Worm (Caenorhabditis elegans) whole organism, early embryonic: ENCODE results near the gene fipr-4.

Source experiments
- B0310.2 ChIP-seq: sonication (generic microtip); optimal IDR thresholded peaks from 2 replicates; lab custom pipeline; 2016; ENCODE audit warnings: mild to moderate bottlenecking, missing genetic modification characterization, missing compliant biosample characterization
- F13C5.2 ChIP-seq: sonication (generic microtip); optimal IDR thresholded peaks from 2 replicates; lab custom pipeline; 2017; ENCODE audit warnings: mild to moderate bottlenecking, missing genetic modification characterization, inconsistent platforms, missing compliant biosample characterization
- aly-1 ChIP-seq: sonication (generic microtip); optimal IDR thresholded peaks from 2 replicates; lab custom pipeline; 2016; ENCODE audit warnings: missing genetic modification characterization, missing compliant biosample characterization
- ama-1 ChIP-seq: fragments of 150-350 bp; optimal IDR thresholded peaks from 2 replicates; lab custom pipeline; 2014
- ceh-13 ChIP-seq: fragments of 200-800 bp; sonication (Bioruptor generic); optimal IDR thresholded peaks from 2 replicates; lab custom pipeline; 2018; ENCODE audit warnings: mild to moderate bottlenecking, missing genetic modification characterization, missing compliant biosample characterization
- ceh-36 ChIP-seq: sonication (generic microtip); optimal IDR thresholded peaks from 2 replicates; lab custom pipeline; 2016; ENCODE audit warnings: missing genetic modification characterization, inconsistent platforms, missing compliant biosample characterization
- ets-7 ChIP-seq: sonication (generic microtip); optimal IDR thresholded peaks from 2 replicates; lab custom pipeline; 2016; ENCODE audit warnings: missing genotype, missing genetic modification characterization, missing compliant biosample characterization
- flt-1 ChIP-seq: fragments of 200-800 bp; sonication (Bioruptor generic); IDR thresholded peaks from 2 replicates; pipeline ENCODE4 v1.3.6; 2022; ENCODE audit warnings: missing genetic modification characterization, missing compliant biosample characterization
- hmbx-1 ChIP-seq: sonication (generic microtip); optimal IDR thresholded peaks from 2 replicates; lab custom pipeline; 2016; ENCODE audit warnings: mild to moderate bottlenecking, missing genetic modification characterization, missing compliant biosample characterization
- hmg-4 ChIP-seq: fragments of 200-800 bp; sonication (Bioruptor generic); optimal IDR thresholded peaks from 2 replicates; lab custom pipeline; 2018; ENCODE audit warnings: mild to moderate bottlenecking, missing genetic modification characterization, missing compliant biosample characterization
- hnd-1 ChIP-seq: sonication (generic microtip); optimal IDR thresholded peaks from 2 replicates; lab custom pipeline; 2016; ENCODE audit warnings: missing genetic modification characterization, missing compliant biosample characterization
- pes-1 ChIP-seq: fragments of 200-800 bp; sonication (Bioruptor generic); IDR thresholded peaks from 2 replicates; pipeline ENCODE4 v1.3.6; 2022; ENCODE audit warnings: missing genetic modification reagents, missing genetic modification characterization, missing compliant biosample characterization
- scrt-1 ChIP-seq: fragments of 200-800 bp; sonication (Bioruptor generic); IDR thresholded peaks from 2 replicates; pipeline ENCODE4 v1.3.6; 2022; ENCODE audit warnings: missing genetic modification characterization, missing compliant biosample characterization
- sea-1 ChIP-seq: fragments of 200-800 bp; sonication (Bioruptor generic); conservative IDR thresholded peaks from 2 replicates; pipeline ENCODE4 v1.3.6; 2022; ENCODE audit warnings: missing genetic modification characterization, missing compliant biosample characterization
- tbx-11 ChIP-seq: fragments of 200-800 bp; sonication (Bioruptor generic); IDR thresholded peaks from 2 replicates; pipeline ENCODE4 v1.3.6; 2022; ENCODE audit warnings: missing genetic modification characterization, missing compliant biosample characterization
- tbx-37 ChIP-seq: fragments of 200-800 bp; sonication (Bioruptor generic); conservative IDR thresholded peaks from 2 replicates; pipeline ENCODE4 v1.3.6; 2022; ENCODE audit warnings: missing genetic modification reagents, missing genetic modification characterization, missing compliant biosample characterization
- tra-4 ChIP-seq: sonication (generic microtip); optimal IDR thresholded peaks from 2 replicates; lab custom pipeline; 2017; ENCODE audit warnings: missing genetic modification characterization, missing compliant biosample characterization

Gene fipr-4

DNA sequence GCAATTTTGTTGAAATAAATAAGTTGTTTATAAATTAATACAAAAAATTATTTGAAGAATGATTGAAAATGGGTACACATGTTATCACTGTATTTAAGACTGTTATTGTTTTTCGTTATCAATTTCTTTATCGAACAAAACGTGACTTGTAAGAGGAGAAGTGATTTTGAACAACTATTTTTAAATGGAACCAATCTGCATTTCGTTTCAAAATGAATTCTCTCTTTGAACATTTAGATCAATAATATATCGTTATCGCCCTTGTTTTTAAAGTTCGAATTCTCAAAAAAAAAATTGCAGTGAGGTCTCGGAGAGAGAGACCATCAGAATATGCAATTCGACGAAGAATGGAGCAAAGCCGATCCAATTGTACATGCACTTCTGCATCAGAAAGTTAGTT lies 49.0 kb downstream of the fipr-4 start, which contains the start of gene cul-5:
cul-5 (plus strand) TSS at position 301 of the 400 bp plus-strand sequence.
- TF ChIP-seq scrt-1 (GFP tag; lab: Robert Waterston, UW) = no peak
- TF ChIP-seq tra-4 (tag; lab: Kevin White, UChicago) = no peak
- TF ChIP-seq hnd-1 = no peak
- no peak for TF ChIP-seq ets-7 (tag; lab: Kevin White, UChicago)
- no peak for TF ChIP-seq F13C5.2
- TF ChIP-seq ceh-36 (tag; lab: Kevin White, UChicago) = no peak
- TF ChIP-seq hmg-4 (GFP tag; lab: Kevin White, UChicago) = no peak
- no peak for TF ChIP-seq hmbx-1 (tag; lab: Kevin White, UChicago)
- TF ChIP-seq tbx-37 (GFP tag; lab: Robert Waterston, UW) = no peak
- TF ChIP-seq ama-1 = no peak
- TF ChIP-seq aly-1 (tag; lab: Kevin White, UChicago) = no peak
- no peak for TF ChIP-seq tbx-11 (GFP tag; lab: Robert Waterston, UW)
- TF ChIP-seq pes-1 = no peak
- no peak for TF ChIP-seq B0310.2
- no peak for TF ChIP-seq flt-1 (GFP tag; lab: Robert Waterston, UW)
- TF ChIP-seq ceh-13 = no peak
- TF ChIP-seq sea-1 (GFP tag; lab: Robert Waterston, UW) = no peak

DNA sequence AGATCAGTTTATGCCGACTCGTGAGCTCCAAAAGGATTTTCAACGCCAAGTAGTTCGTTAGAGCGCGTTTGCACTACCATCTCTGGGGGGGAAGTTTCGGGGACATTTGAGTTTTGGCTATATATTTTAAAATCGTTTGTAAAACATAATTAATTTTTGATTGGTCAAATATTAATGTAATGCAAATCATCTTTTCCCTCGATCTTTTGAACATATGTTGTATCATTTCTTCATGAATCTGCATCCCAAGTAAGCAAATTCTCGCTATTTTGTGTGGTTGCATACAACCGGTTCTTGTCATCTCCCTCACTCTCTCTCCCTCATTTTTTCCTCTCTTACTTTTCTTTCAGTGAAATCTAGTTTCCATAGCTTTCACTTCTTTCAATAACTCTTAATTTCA lies 50.1 kb downstream of the fipr-4 start:
- TF ChIP-seq F13C5.2 (peak; percentile 44), flt-1 (GFP tag; lab: Robert Waterston, UW) (no peak), ama-1 (no peak)
